Worm (Caenorhabditis elegans): Measurements from ENCODE around the gene str-16.

- TF ChIP-seq nhr-28 (tag; optimal IDR thresholded peaks at IDR 0.05), result no peak
- TF ChIP-seq tbx-2 (tag; optimal IDR thresholded peaks at IDR 0.05), result no peak
- no peak for TF ChIP-seq nfya-1 (tag; optimal IDR thresholded peaks at IDR 0.05; ENCODE audit: insufficient read depth)
- TF ChIP-seq aly-2 (tag; optimal IDR thresholded peaks at IDR 0.05), result no peak
- no peak for TF ChIP-seq nhr-237 (tag; optimal IDR thresholded peaks at IDR 0.05)
- no peak for TF ChIP-seq ztf-11 (tag; optimal IDR thresholded peaks at IDR 0.05)
- no peak for TF ChIP-seq ama-1 (optimal IDR thresholded peaks at IDR 0.05)
- no peak for TF ChIP-seq nhr-12 (tag; optimal IDR thresholded peaks at IDR 0.05)
Observed at ce11 chrV:3287330-3287729, 50.7 kb downstream of the str-16 start, which contains the start of gene F35F10.7.

All from whole organism, L3 larva.